Fruit fly (Drosophila melanogaster) S2 (cell line): Measurements from ENCODE around the gene CG13720.

Experiments used
- CG8478 ChIP-seq: fragments of >200 bp; optimal IDR thresholded peaks from 2 replicates; lab custom pipeline; 2018
- CTCF ChIP-seq, 2 experiments: fragments of >200 bp; optimal IDR thresholded peaks; 2 replicates each; lab custom pipeline; 2018

Gene CG13720

DNA sequence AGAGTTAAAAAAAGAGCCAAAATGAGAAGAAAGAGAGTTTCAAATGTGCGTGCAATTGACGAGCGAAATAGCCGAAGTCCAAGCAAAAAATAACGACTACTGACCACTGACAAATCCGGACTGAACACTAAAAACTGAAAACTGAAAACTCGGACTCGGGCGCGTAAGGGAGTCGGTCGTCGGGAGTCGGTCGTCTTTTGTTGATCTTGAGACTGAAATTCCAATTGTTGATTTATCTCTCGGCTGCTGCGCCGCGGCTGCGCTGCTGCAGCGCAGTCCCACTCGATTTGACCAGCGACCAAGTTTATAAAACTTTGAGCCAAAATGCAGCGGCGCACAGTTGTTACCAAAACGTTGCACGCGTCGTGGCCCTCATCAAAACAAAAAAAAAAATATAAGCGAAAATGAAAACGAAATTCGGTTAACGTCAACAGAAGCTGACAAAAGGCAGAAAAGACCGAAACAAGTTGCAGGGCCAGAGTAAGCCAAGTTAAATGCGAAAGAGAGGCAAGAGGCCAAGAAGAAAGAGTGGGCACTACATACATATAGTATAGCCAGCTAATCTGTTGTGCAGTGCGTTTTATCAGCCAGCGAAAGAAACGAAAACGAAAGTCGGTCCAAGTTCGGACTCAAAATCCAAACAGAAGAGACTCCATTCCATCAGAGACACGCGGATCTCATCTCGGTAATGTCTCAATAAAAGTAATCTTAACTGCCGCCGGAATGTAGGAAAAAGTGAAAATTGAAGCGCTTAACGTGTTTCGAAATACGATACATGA is 32.7 kb upstream of the CG13720 start, which contains the start of gene CG11353:
Gene CG11353, plus strand, starts transcription at position 330 of the 779 bp plus-strand sequence.
- TF ChIP-seq CG8478 (lab: Kevin White, UChicago) (no peak), CTCF (optimal IDR thresholded peaks at IDR 0.05; lab: Kevin White, UChicago) (no peak)

DNA sequence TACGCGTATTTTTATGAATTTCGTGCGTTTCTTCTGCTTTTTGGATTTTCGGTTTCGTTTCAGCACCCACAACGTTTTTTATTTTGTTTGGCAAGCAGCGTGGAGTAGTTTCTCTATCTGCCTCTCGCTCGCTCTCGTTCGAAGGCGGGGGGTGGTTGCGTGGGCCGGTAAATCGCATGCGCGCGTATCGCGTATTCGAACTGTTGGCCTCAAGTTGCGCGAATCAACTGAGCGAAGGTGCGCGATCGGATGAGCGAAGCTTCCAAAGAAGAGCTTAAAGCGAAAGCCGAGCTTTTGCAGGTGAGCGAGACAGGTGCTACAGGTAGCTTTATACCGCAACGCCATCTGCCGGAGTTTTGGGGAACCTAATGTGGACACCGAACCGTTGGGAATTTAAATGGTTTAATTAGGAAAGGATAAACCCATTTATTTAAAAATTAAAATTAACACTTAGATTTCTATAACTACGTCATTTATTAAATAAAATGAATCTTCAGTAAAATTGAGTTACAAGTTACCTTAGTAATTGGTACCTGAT is 31.7 kb upstream of the CG13720 start, which contains the start of gene Tie:
Gene Tie, minus strand, starts transcription at position 205 of the 538 bp plus-strand sequence.
- no peak for TF ChIP-seq CG8478 (lab: Kevin White, UChicago)
- TF ChIP-seq CTCF (optimal IDR thresholded peaks at IDR 0.05; lab: Kevin White, UChicago), result peak; percentile 45 to 63

dm6 chr3L:4521809-4522208 is 21.5 kb upstream of the CG13720 start:
- no peak for TF ChIP-seq CTCF (optimal IDR thresholded peaks at IDR 0.05; lab: Kevin White, UChicago)
- no peak for TF ChIP-seq CG8478 (lab: Kevin White, UChicago)

dm6 chr3L:4519417-4519931 is 19.2 kb upstream of the CG13720 start:
- TF ChIP-seq CG8478 (lab: Kevin White, UChicago) (no peak), CTCF (optimal IDR thresholded peaks at IDR 0.05; lab: Kevin White, UChicago) (no peak)

dm6 chr3L:4516378-4516777 is 16.1 kb upstream of the CG13720 start:
- TF ChIP-seq CG8478 (lab: Kevin White, UChicago) (no peak), CTCF (optimal IDR thresholded peaks at IDR 0.05; lab: Kevin White, UChicago) (no peak)

DNA sequence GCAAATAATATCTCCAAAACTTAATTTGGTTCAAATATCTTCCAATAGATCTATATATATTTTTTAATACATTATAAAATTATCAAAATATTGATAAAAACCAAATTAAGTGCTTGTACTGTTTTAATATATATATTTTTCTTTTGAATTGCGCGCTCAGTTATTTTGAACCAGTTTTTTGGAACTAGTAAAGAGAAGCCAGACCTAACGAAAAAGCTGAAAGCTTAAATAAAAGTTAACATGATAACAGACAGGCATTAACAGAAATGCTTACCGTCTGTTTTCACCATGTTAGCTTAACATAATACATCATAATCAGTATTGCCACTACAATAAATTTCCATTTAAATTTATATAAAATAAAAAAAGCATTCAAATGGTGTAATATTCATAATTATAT is 10.0 kb upstream of the CG13720 start:
- TF ChIP-seq CTCF (optimal IDR thresholded peaks at IDR 0.05; lab: Kevin White, UChicago), result no peak
- no peak for TF ChIP-seq CG8478 (lab: Kevin White, UChicago)

DNA sequence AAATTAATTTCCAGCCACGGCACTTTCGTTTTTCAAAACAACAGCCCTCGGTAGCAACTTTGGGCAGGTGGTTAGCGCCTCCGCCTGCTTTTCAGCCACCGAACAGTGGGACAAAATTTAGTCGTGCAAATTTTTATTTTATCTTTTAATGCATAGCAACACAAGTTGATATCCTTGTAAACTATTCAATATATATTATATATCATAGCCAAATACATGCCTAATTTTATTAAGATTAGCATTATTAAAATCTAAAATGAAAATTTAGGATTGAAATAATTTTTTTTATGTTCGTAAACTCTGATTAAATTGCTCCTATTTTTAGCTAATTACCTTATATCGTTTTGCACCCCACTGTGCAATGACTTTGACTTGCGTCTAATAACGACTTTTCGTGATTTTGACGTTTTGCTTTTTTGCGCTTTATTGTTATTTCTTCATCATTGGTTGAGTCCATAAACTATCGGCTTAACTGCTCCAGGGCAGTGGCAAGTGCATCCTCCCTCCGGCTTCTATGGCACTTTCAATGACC is 8.7 kb upstream of the CG13720 start:
- TF ChIP-seq CTCF (optimal IDR thresholded peaks at IDR 0.05; lab: Kevin White, UChicago) (no peak), CG8478 (lab: Kevin White, UChicago) (no peak)

DNA sequence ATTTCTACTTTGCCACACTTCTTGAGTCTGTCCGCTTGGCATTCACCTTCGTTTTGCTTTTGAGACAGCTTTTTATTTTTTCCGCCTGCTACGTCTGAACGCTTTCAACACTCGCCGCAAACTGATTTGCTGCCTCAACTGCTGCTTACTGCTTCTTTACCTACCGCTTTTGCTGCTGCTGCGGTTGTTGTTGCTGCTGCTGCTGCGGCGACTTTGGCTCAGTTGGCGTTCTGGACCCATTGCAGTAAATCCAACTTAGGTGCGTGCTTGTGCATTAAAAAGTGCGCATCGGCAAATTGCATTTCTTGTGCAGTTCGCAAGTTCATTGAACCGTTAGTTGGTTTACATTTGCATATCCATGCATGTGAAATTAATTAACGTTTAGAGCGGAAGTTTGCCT is 8.0 kb upstream of the CG13720 start, which contains the start of gene NT1:
Gene NT1, minus strand, starts transcription at position 127 of the 400 bp plus-strand sequence.
- no peak for TF ChIP-seq CG8478 (lab: Kevin White, UChicago)

dm6 chr3L:4507846-4508245 is 7.5 kb upstream of the CG13720 start:
- TF ChIP-seq CG8478 (lab: Kevin White, UChicago), result no peak
- TF ChIP-seq CTCF (optimal IDR thresholded peaks at IDR 0.05; lab: Kevin White, UChicago), result no peak

- TF ChIP-seq CTCF (optimal IDR thresholded peaks at IDR 0.05; lab: Kevin White, UChicago) (no peak), CG8478 (lab: Kevin White, UChicago) (no peak)
These were observed 1.1 kb upstream of the CG13720 start for dm6 chr3L:4501406-4501805.

dm6 chr3L:4497677-4498076 is 2.6 kb downstream of the CG13720 start, which contains the start of gene CG13721:
Gene CG13721, minus strand, starts transcription at chr3L:4497777.
- TF ChIP-seq CTCF (optimal IDR thresholded peaks at IDR 0.05; lab: Kevin White, UChicago) (no peak), CG8478 (lab: Kevin White, UChicago) (no peak)

DNA sequence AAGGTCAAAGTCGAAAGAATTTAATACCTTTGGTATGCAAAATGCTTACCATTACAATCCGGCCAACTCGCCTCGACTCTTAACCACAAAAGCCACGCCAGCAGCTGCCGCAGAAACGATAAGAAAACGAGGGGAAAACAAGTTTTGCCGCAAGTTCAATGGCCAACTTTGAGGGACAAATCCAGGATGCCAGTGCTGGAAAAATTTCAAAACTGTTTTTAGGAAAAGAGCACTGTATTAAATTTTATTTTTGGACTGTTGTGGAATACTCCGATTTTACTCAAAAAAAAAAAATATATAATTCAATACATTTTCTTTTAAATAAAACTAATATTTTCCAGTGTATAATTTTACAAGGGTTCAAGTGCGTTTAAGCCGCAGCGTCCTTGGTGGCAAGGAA is 5.7 kb downstream of the CG13720 start:
- TF ChIP-seq CTCF (optimal IDR thresholded peaks at IDR 0.05; lab: Kevin White, UChicago) (no peak), CG8478 (lab: Kevin White, UChicago) (no peak)

DNA sequence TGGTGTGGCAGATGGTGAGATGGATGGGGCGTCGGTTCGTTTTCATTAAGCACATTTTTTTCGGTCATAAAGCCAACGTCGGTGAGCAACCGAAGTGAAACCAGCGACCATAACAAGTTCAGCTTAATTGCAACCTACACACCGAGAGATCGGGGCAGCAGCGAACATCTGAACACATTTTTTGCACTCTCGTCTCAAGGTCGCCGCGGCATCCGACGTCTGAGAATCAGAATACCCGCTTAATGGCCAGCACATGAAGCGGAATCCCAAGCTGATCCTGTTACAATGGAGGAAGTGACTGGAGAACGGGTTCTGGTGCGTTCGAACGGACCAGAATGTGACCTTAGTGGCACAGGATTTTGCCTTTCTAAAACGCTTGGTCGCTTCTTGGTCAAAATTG is 6.7 kb downstream of the CG13720 start:
- no peak for TF ChIP-seq CG8478 (lab: Kevin White, UChicago)
- no peak for TF ChIP-seq CTCF (optimal IDR thresholded peaks at IDR 0.05; lab: Kevin White, UChicago)

DNA sequence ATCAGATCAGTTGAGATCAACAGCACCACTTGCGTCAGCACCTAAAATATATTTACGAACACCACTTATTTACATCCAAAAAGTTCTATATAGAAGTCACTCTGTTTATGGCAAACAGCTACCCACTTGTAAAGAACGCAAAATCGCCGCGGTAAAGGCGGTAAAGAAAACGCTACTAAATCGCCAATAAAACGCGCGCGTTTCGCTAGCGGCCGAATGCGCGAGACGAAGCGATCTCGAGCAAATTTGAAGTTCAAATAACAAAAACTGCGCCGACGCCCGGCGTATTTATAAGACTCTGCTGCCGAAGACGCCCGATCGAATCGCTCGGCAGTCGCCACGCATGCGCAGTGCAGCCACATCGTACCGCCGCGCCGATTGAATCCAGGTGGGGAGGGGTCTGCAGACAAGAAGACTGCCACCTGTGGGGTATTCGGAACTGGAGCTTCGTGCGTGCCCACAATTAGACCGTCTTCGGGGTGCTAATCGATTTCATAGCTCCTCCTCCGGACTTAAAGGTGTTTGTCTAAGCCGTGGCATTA is 9.5 kb downstream of the CG13720 start, which contains the start of gene CG13722:
Gene CG13722, minus strand, starts transcription at position 262 of the 542 bp plus-strand sequence.
- TF ChIP-seq CG8478 (lab: Kevin White, UChicago), result no peak
- no peak for TF ChIP-seq CTCF (optimal IDR thresholded peaks at IDR 0.05; lab: Kevin White, UChicago)

- TF ChIP-seq CG8478 (lab: Kevin White, UChicago) (no peak), CTCF (optimal IDR thresholded peaks at IDR 0.05; lab: Kevin White, UChicago) (no peak)
These were observed 10.8 kb downstream of the CG13720 start for dm6 chr3L:4489490-4489889.
